Worm (Caenorhabditis elegans): ENCODE data around the gene srb-18.

The srb-18 gene

ce11 chrV:7553873-7554362 is 38.9 kb downstream of the srb-18 start, which contains the start of gene ttr-10:
Gene ttr-10, minus strand, starts transcription at chrV:7553923.
- TF ChIP-seq tbx-9 (tag; optimal IDR thresholded peaks at IDR 0.05; ENCODE audit: borderline replicate concordance), result no peak
- TF ChIP-seq bed-2 (GFP tag; IDR thresholded peaks at IDR 0.05), result no peak
- TF ChIP-seq D2030.7 (GFP tag; IDR thresholded peaks at IDR 0.05), result no peak
- TF ChIP-seq sptf-2 (GFP tag; optimal IDR thresholded peaks at IDR 0.05), result no peak
- no peak for TF ChIP-seq B0261.1 (tag; optimal IDR thresholded peaks at IDR 0.05)
- TF ChIP-seq mcd-1 (GFP tag; IDR thresholded peaks at IDR 0.05), result no peak
- no peak for TF ChIP-seq T26A5.8 (tag; optimal IDR thresholded peaks at IDR 0.05)
- no peak for TF ChIP-seq F57C9.4 (tag; optimal IDR thresholded peaks at IDR 0.05)

- no peak for TF ChIP-seq C17E4.6 (GFP tag; IDR thresholded peaks at IDR 0.05)
- no peak for TF ChIP-seq F49E8.2 (tag; optimal IDR thresholded peaks at IDR 0.05; ENCODE audit: insufficient read depth)
- TF ChIP-seq hlh-12 (tag; optimal IDR thresholded peaks at IDR 0.05), result no peak
- TF ChIP-seq F57C9.4 (tag; optimal IDR thresholded peaks at IDR 0.05), result no peak
- TF ChIP-seq ztf-28 (GFP tag; IDR thresholded peaks at IDR 0.05), result no peak
These were observed 40.8 kb downstream of the srb-18 start for ce11 chrV:7555875-7556274.

ce11 chrV:7558693-7559092 is 43.7 kb downstream of the srb-18 start, which contains the start of gene ets-7:
Gene ets-7, minus strand, starts transcription at chrV:7558793.
- TF ChIP-seq nhr-27 (tag; optimal IDR thresholded peaks at IDR 0.05), result no peak
- TF ChIP-seq T26A5.8 (tag; optimal IDR thresholded peaks at IDR 0.05), result no peak
- TF ChIP-seq nhr-120 (GFP tag; IDR thresholded peaks at IDR 0.05), result no peak
- TF ChIP-seq aptf-3 (GFP tag; IDR thresholded peaks at IDR 0.05), result no peak
- TF ChIP-seq xnd-1 (tag; optimal IDR thresholded peaks at IDR 0.05), result no peak
- TF ChIP-seq snpc-1.1 (tag; optimal IDR thresholded peaks at IDR 0.05; ENCODE audit: insufficient read depth), result no peak
- no peak for TF ChIP-seq gei-17 (GFP tag; optimal IDR thresholded peaks at IDR 0.05)
- no peak for TF ChIP-seq atf-7 (tag; optimal IDR thresholded peaks at IDR 0.05)
- TF ChIP-seq ceh-79 (tag; optimal IDR thresholded peaks at IDR 0.05), result no peak
- TF ChIP-seq lir-1 (GFP tag; conservative IDR thresholded peaks at IDR 0.05), result no peak
- no peak for TF ChIP-seq ztf-18 (tag; optimal IDR thresholded peaks at IDR 0.05)

- no peak for TF ChIP-seq die-1 (tag; optimal IDR thresholded peaks at IDR 0.05)
- no peak for TF ChIP-seq repo-1 (tag; optimal IDR thresholded peaks at IDR 0.05)
- no peak for TF ChIP-seq attf-3 (GFP tag; conservative IDR thresholded peaks at IDR 0.05)
- no peak for TF ChIP-seq ztf-22 (GFP tag; optimal IDR thresholded peaks at IDR 0.05)
- no peak for TF ChIP-seq C06A6.2 (GFP tag; conservative IDR thresholded peaks at IDR 0.05)
- no peak for TF ChIP-seq F57A8.1 (GFP tag; optimal IDR thresholded peaks at IDR 0.05)
- TF ChIP-seq zim-3 (tag; optimal IDR thresholded peaks at IDR 0.05), result no peak
- no peak for TF ChIP-seq mes-4 (tag; optimal IDR thresholded peaks at IDR 0.05)
- TF ChIP-seq tlf-1 (GFP tag; optimal IDR thresholded peaks at IDR 0.05), result no peak
- no peak for TF ChIP-seq dpff-1 (tag; optimal IDR thresholded peaks at IDR 0.05)
- no peak for TF ChIP-seq ztf-28 (GFP tag; IDR thresholded peaks at IDR 0.05)
- no peak for TF ChIP-seq K11D2.4 (GFP tag; IDR thresholded peaks at IDR 0.05)
- TF ChIP-seq F22D6.2 (tag; optimal IDR thresholded peaks at IDR 0.05), result no peak
- TF ChIP-seq chd-7 (tag; optimal IDR thresholded peaks at IDR 0.05), result no peak
- no peak for TF ChIP-seq lir-1 (GFP tag; conservative IDR thresholded peaks at IDR 0.05)
- no peak for TF ChIP-seq rec-8 (tag; optimal IDR thresholded peaks at IDR 0.05)
These were observed 47.9 kb downstream of the srb-18 start, which contains the start of gene F19F10.1 for ce11 chrV:7562947-7563346. Gene F19F10.1, plus strand, starts transcription at chrV:7563247.

All from whole organism, young adult.